Fruit fly (Drosophila melanogaster) whole organism, embryonic: ENCODE data around the gene CG42718.

Experiments used
- Bgb ChIP-seq: fragments of 200-800 bp; sonication (Bioruptor generic); IDR thresholded peaks from 2 replicates; pipeline ENCODE4 v1.3.6; 2022; ENCODE audit warnings: missing biosample characterization, missing genetic modification characterization; ENCODE audit not compliant: partially characterized antibody
- Blimp-1 ChIP-seq: fragments of 200-800 bp; sonication (Bioruptor generic); optimal IDR thresholded peaks from 3 replicates; lab custom pipeline; 2018; ENCODE audit warnings: missing biosample characterization, missing genetic modification characterization, mild to moderate bottlenecking, moderate library complexity, missing genetic modification reagents
- CG10274 ChIP-seq: fragments of 200-800 bp; sonication (Bioruptor generic); optimal IDR thresholded peaks from 3 replicates; lab custom pipeline; 2017; ENCODE audit warnings: missing biosample characterization, mild to moderate bottlenecking, missing genetic modification characterization
- CG12155 ChIP-seq: fragments of 200-800 bp; sonication (Bioruptor generic); optimal IDR thresholded peaks from 3 replicates; lab custom pipeline; 2016; ENCODE audit warnings: missing biosample characterization, missing genetic modification characterization
- CG12769 ChIP-seq: fragments of 200-800 bp; sonication (Bioruptor generic); optimal IDR thresholded peaks from 2 replicates; lab custom pipeline; 2019; ENCODE audit warnings: missing biosample characterization, mild to moderate bottlenecking, missing genetic modification characterization, moderate library complexity
- CG15514 ChIP-seq: fragments of 200-800 bp; sonication (Bioruptor generic); optimal IDR thresholded peaks from 3 replicates; lab custom pipeline; 2017; ENCODE audit warnings: missing biosample characterization, missing genetic modification characterization, mild to moderate bottlenecking, moderate library complexity, missing genetic modification reagents
- CG15601 ChIP-seq: fragments of 200-800 bp; sonication (Bioruptor generic); optimal IDR thresholded peaks from 3 replicates; lab custom pipeline; 2019; ENCODE audit warnings: missing biosample characterization, mild to moderate bottlenecking, missing genetic modification characterization, moderate library complexity
- CG18262 ChIP-seq: fragments of 200-800 bp; optimal IDR thresholded peaks from 3 replicates; lab custom pipeline; 2019; ENCODE audit warnings: missing biosample characterization, mild to moderate bottlenecking, missing genetic modification characterization, moderate library complexity
- CG2129 ChIP-seq: fragments of 200-800 bp; sonication (Bioruptor generic); IDR thresholded peaks from 2 replicates; pipeline ENCODE4 v1.3.6; 2022; ENCODE audit warnings: missing biosample characterization, missing genetic modification characterization; ENCODE audit not compliant: partially characterized antibody
- CG2678 ChIP-seq: fragments of 200-800 bp; sonication (Bioruptor generic); optimal IDR thresholded peaks from 3 replicates; lab custom pipeline; 2019; ENCODE audit warnings: missing biosample characterization, mild to moderate bottlenecking, missing genetic modification characterization, moderate library complexity
- CG30020 ChIP-seq: fragments of 200-800 bp; optimal IDR thresholded peaks from 2 replicates; lab custom pipeline; 2019; ENCODE audit warnings: missing biosample characterization, mild to moderate bottlenecking, missing genetic modification characterization, moderate library complexity
- CG30403 ChIP-seq: fragments of 200-800 bp; sonication (Bioruptor generic); optimal IDR thresholded peaks from 3 replicates; lab custom pipeline; 2016; ENCODE audit warnings: missing biosample characterization, missing genetic modification characterization
- CG3838 ChIP-seq: fragments of 200-800 bp; sonication (Bioruptor generic); optimal IDR thresholded peaks from 3 replicates; lab custom pipeline; 2016; ENCODE audit warnings: missing biosample characterization, missing genetic modification characterization
- CG5245 ChIP-seq: fragments of 200-800 bp; sonication (Bioruptor generic); optimal IDR thresholded peaks from 3 replicates; lab custom pipeline; 2016; ENCODE audit warnings: missing biosample characterization, missing genetic modification characterization
- CG5953 ChIP-seq: fragments of 200-800 bp; sonication (Bioruptor generic); IDR thresholded peaks from 2 replicates; pipeline ENCODE4 v1.3.6; 2022; ENCODE audit warnings: missing biosample characterization, missing genetic modification characterization
- CG7745 ChIP-seq: fragments of 200-800 bp; sonication (Bioruptor generic); optimal IDR thresholded peaks from 2 replicates; lab custom pipeline; 2018; ENCODE audit warnings: missing biosample characterization, mild to moderate bottlenecking, missing genetic modification characterization, moderate library complexity
- CG8359 ChIP-seq: fragments of 200-800 bp; sonication (Bioruptor generic); optimal IDR thresholded peaks from 2 replicates; lab custom pipeline; 2017; ENCODE audit warnings: missing biosample characterization, mild to moderate bottlenecking, missing genetic modification characterization, borderline replicate concordance
- CG9876 ChIP-seq: fragments of 200-800 bp; sonication (Bioruptor generic); optimal IDR thresholded peaks from 2 replicates; lab custom pipeline; 2016; ENCODE audit warnings: missing biosample characterization, missing genetic modification characterization
- Chrac-16 ChIP-seq: fragments of 200-800 bp; sonication (Bioruptor generic); optimal IDR thresholded peaks from 3 replicates; lab custom pipeline; 2016; ENCODE audit warnings: missing biosample characterization, missing genetic modification characterization
- CkIIα-i1 ChIP-seq: fragments of 200-800 bp; sonication (Bioruptor generic); IDR thresholded peaks from 2 replicates; pipeline ENCODE4 v1.3.6; 2022; ENCODE audit warnings: missing biosample characterization, missing genetic modification characterization
- Dbx ChIP-seq: fragments of 200-800 bp; sonication (Bioruptor generic); IDR thresholded peaks from 3 replicates; pipeline ENCODE4 v1.3.6; 2022; ENCODE audit warnings: missing biosample characterization, missing genetic modification characterization
- Dref ChIP-seq: fragments of 200-800 bp; sonication (Bioruptor generic); IDR thresholded peaks from 2 replicates; pipeline ENCODE4 v1.3.6; 2022; ENCODE audit warnings: missing biosample characterization, missing genetic modification characterization
- E2f2 ChIP-seq: fragments of 200-800 bp; sonication (Bioruptor generic); IDR thresholded peaks from 2 replicates; pipeline ENCODE4 v1.3.6; 2022; ENCODE audit warnings: missing biosample characterization, missing genetic modification characterization
- Fer2 ChIP-seq: fragments of 200-800 bp; sonication (Bioruptor generic); optimal IDR thresholded peaks from 2 replicates; lab custom pipeline; 2018; ENCODE audit warnings: missing biosample characterization, mild to moderate bottlenecking, missing genetic modification characterization, moderate library complexity
- GATAe ChIP-seq: fragments of 200-800 bp; sonication (Bioruptor generic); conservative IDR thresholded peaks from 2 replicates; pipeline ENCODE4 v1.3.6; 2022; ENCODE audit warnings: missing biosample characterization, missing genetic modification characterization
- H15 ChIP-seq: fragments of 200-800 bp; sonication (Bioruptor generic); IDR thresholded peaks from 3 replicates; pipeline ENCODE4 v1.3.6; 2022; ENCODE audit warnings: missing biosample characterization, missing genetic modification characterization
- Lpt ChIP-seq: fragments of >200 bp; optimal IDR thresholded peaks from 2 replicates; lab custom pipeline; 2018; ENCODE audit warnings: missing biosample characterization, missing genetic modification characterization
- Med ChIP-seq: fragments of 200-800 bp; sonication (Bioruptor generic); peaks from one replicate; lab custom pipeline; 2016; ENCODE audit warnings: missing biosample characterization, missing genetic modification characterization, mild to moderate bottlenecking, inconsistent platforms, moderate library complexity
- Nf-YA ChIP-seq: fragments of 200-800 bp; sonication (Bioruptor generic); IDR thresholded peaks from 2 replicates; pipeline ENCODE4 v1.3.6; 2022; ENCODE audit warnings: missing biosample characterization, missing genetic modification characterization
- PHDP ChIP-seq: fragments of 200-800 bp; sonication (Bioruptor generic); optimal IDR thresholded peaks from 3 replicates; lab custom pipeline; 2018; ENCODE audit warnings: missing biosample characterization, mild to moderate bottlenecking, missing genetic modification characterization, moderate library complexity
- Pdp1 ChIP-seq, 2 experiments: fragments of 200-800 bp; sonication (Bioruptor generic); optimal IDR thresholded peaks; 3 replicates each; lab custom pipeline; 2016; ENCODE audit warnings: missing biosample characterization in 2 of 2, missing genetic modification characterization in 2 of 2, mild to moderate bottlenecking in 1 of 2, moderate library complexity in 1 of 2
- Rfx ChIP-seq: fragments of 200-800 bp; sonication (Bioruptor generic); IDR thresholded peaks from 2 replicates; pipeline ENCODE4 v1.3.6; 2022; ENCODE audit warnings: missing biosample characterization, missing genetic modification characterization
- Sox100B ChIP-seq: fragments of 200-800 bp; sonication (Bioruptor generic); optimal IDR thresholded peaks from 3 replicates; lab custom pipeline; 2018; ENCODE audit warnings: missing biosample characterization, mild to moderate bottlenecking, missing genetic modification characterization
- ara ChIP-seq: fragments of 200-800 bp; sonication (Bioruptor generic); IDR thresholded peaks from 2 replicates; pipeline ENCODE4 v1.3.6; 2022; ENCODE audit warnings: missing biosample characterization, missing genetic modification characterization
- ase ChIP-seq: fragments of 200-800 bp; sonication (Bioruptor generic); IDR thresholded peaks from 3 replicates; pipeline ENCODE4 v1.3.6; 2022; ENCODE audit warnings: missing biosample characterization, missing genetic modification characterization
- br ChIP-seq: fragments of >200 bp; optimal IDR thresholded peaks from 2 replicates; lab custom pipeline; 2017
- cato ChIP-seq: fragments of 200-800 bp; sonication (Bioruptor generic); optimal IDR thresholded peaks from 2 replicates; lab custom pipeline; 2016; ENCODE audit warnings: missing biosample characterization, missing genetic modification characterization, borderline replicate concordance
- cg ChIP-seq: fragments of 200-800 bp; sonication (Bioruptor generic); optimal IDR thresholded peaks from 3 replicates; lab custom pipeline; 2019; ENCODE audit warnings: missing biosample characterization, mild to moderate bottlenecking, missing genetic modification characterization, moderate library complexity
- ci ChIP-seq: fragments of 200-800 bp; sonication (Bioruptor generic); IDR thresholded peaks from 3 replicates; pipeline ENCODE4 v1.3.6; 2022; ENCODE audit warnings: missing biosample characterization, missing genetic modification characterization
- dmrt11E ChIP-seq: fragments of 200-800 bp; sonication (Bioruptor generic); optimal IDR thresholded peaks from 3 replicates; lab custom pipeline; 2018; ENCODE audit warnings: missing biosample characterization, mild to moderate bottlenecking, missing genetic modification characterization, moderate library complexity
- ftz-f1 ChIP-seq: fragments of 200-800 bp; sonication (Bioruptor generic); optimal IDR thresholded peaks from 2 replicates; lab custom pipeline; 2016; ENCODE audit warnings: missing biosample characterization, missing genetic modification characterization
- h ChIP-seq: fragments of >200 bp; optimal IDR thresholded peaks from 2 replicates; lab custom pipeline; 2017
- lmd ChIP-seq: fragments of 200-800 bp; sonication (Bioruptor generic); IDR thresholded peaks from 2 replicates; pipeline ENCODE4 v1.3.6; 2022; ENCODE audit warnings: missing biosample characterization, missing genetic modification characterization
- oc ChIP-seq: fragments of 200-800 bp; sonication (Bioruptor generic); optimal IDR thresholded peaks from 2 replicates; lab custom pipeline; 2018; ENCODE audit warnings: missing biosample characterization, mild to moderate bottlenecking, missing genetic modification characterization, moderate library complexity
- onecut ChIP-seq: fragments of 200-800 bp; sonication (Bioruptor generic); IDR thresholded peaks from 2 replicates; pipeline ENCODE4 v1.3.6; 2022; ENCODE audit warnings: missing biosample characterization, missing genetic modification characterization
- pum ChIP-seq: fragments of 200-800 bp; sonication (Bioruptor generic); optimal IDR thresholded peaks from 2 replicates; lab custom pipeline; 2016; ENCODE audit warnings: missing biosample characterization, missing genetic modification characterization
- sd ChIP-seq: fragments of 200-800 bp; sonication (Bioruptor generic); optimal IDR thresholded peaks from 3 replicates; lab custom pipeline; 2018; ENCODE audit warnings: missing biosample characterization, mild to moderate bottlenecking, missing genetic modification characterization, moderate library complexity
- tx ChIP-seq: fragments of 200-800 bp; sonication (Bioruptor generic); optimal IDR thresholded peaks from 2 replicates; lab custom pipeline; 2016; ENCODE audit warnings: missing biosample characterization, missing genetic modification characterization
- vvl ChIP-seq: fragments of 200-800 bp; sonication (Bioruptor generic); IDR thresholded peaks from 2 replicates; pipeline ENCODE4 v1.3.6; 2022; ENCODE audit warnings: missing biosample characterization, missing genetic modification characterization
- zen2 ChIP-seq: fragments of 200-800 bp; sonication (Bioruptor generic); IDR thresholded peaks from 3 replicates; pipeline ENCODE4 v1.3.6; 2022; ENCODE audit warnings: missing biosample characterization, missing genetic modification characterization; ENCODE audit not compliant: partially characterized antibody
- zf30C ChIP-seq: fragments of 200-800 bp; sonication (Bioruptor generic); optimal IDR thresholded peaks from 3 replicates; lab custom pipeline; 2018; ENCODE audit warnings: missing biosample characterization, mild to moderate bottlenecking, missing genetic modification characterization

CG42718 gene

DNA sequence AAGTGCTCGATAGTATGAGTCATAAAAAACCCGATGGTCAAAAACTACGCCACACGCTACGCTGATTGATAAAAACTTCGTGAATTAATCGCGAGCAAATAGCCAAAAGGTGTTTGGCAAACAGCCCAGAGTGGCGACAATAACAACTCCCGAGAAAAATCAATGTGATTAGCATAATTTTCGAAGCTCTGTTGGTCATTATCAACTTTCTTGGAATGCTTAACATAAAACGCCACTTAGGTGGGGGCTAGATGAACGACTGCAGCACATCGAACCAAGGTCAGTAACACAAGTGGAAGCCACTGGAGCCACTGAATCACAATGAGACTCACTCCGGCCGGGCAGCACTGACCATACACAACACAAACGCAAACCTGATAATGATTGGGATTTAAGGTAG is 16.7 kb upstream of the CG42718 start (continued):
- no peak for TF ChIP-seq CG2129 (GFP tag; lab: Robert Waterston, UW)
- TF ChIP-seq CG12769 = peak; percentile 68
- no peak for TF ChIP-seq dmrt11E (tag; lab: Kevin White, UChicago)
- TF ChIP-seq vvl (GFP tag; lab: Robert Waterston, UW) = peak; percentile 83
- TF ChIP-seq Med (GFP tag; lab: Kevin White, UChicago) = peak; percentile 20
- no peak for TF ChIP-seq GATAe (GFP tag; lab: Robert Waterston, UW)
- TF ChIP-seq PHDP (tag; lab: Kevin White, UChicago) = no peak
- TF ChIP-seq CG3838 (GFP tag; lab: Kevin White, UChicago) = no peak
- TF ChIP-seq CG5245 (GFP tag; lab: Kevin White, UChicago) = no peak
- TF ChIP-seq zf30C = no peak
- TF ChIP-seq CG7745 (tag; lab: Kevin White, UChicago) = no peak
- TF ChIP-seq onecut (GFP tag; lab: Robert Waterston, UW) = peak; percentile 61
- TF ChIP-seq CG8359 (GFP tag; lab: Kevin White, UChicago) = no peak
- TF ChIP-seq CG30403 (GFP tag; lab: Kevin White, UChicago) = no peak
- no peak for TF ChIP-seq tx (GFP tag; lab: Kevin White, UChicago)
- no peak for TF ChIP-seq CG10274 (GFP tag; lab: Kevin White, UChicago)
- no peak for TF ChIP-seq Dref (GFP tag; lab: Robert Waterston, UW)
- TF ChIP-seq oc (tag; lab: Kevin White, UChicago) = peak; percentile 47
- peak; percentile 66 for TF ChIP-seq sd (tag; lab: Kevin White, UChicago)
- no peak for TF ChIP-seq H15 (GFP tag; lab: Robert Waterston, UW)
- TF ChIP-seq Blimp-1 = peak; percentile 63

DNA sequence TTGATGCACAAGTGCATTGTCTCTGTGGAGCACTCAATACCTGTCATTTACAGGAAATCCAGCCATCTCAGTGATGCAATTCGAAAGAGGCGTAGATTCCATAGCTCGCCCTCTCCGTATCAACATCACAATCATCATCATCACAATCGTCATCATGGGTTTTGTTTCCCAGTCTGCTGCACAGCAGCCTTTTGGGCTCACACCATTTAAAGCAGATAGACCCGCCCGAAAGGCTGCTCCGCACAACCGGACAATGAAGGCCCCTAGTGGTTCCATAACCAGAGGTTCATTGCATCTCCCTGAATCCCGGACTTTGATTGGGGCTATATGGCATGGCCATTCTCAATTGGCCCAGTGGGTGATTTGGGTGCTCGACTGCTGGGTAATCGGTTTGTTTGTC is 13.8 kb upstream of the CG42718 start:
- TF ChIP-seq Rfx (GFP tag; lab: Robert Waterston, UW) (no peak), CG18262 (no peak), h (lab: Kevin White, UChicago) (no peak), vvl (GFP tag; lab: Robert Waterston, UW) (peak; percentile 24; the same call in 1 of the 2 replicates), CG5953 (GFP tag; lab: Robert Waterston, UW) (no peak), zen2 (0 out of 3 replicates have a peak, but pooled peaks have one; percentile 13), CG12155 (GFP tag; lab: Kevin White, UChicago) (no peak), Nf-YA (no peak), Bgb (GFP tag; lab: Robert Waterston, UW) (peak; percentile 18; the same call in 1 of the 2 replicates), Fer2 (no peak), CkIIα-i1 (GFP tag; lab: Robert Waterston, UW) (no peak), lmd (GFP tag; lab: Robert Waterston, UW) (no peak), ci (GFP tag; lab: Robert Waterston, UW) (peak; percentile 58; the same call in 1 of the 3 replicates), CG15601 (tag; lab: Kevin White, UChicago) (no peak), cato (GFP tag; lab: Kevin White, UChicago) (no peak), br (no peak), Dbx (GFP tag; lab: Robert Waterston, UW) (no peak), CG9876 (GFP tag; lab: Kevin White, UChicago) (no peak), ara (GFP tag; lab: Robert Waterston, UW) (no peak), ftz-f1 (peak; percentile 44), CG12769 (peak; percentile 46), Sox100B (GFP tag; lab: Kevin White, UChicago) (no peak), Med (GFP tag; lab: Kevin White, UChicago) (peak; percentile 75), pum (no peak), Lpt (GFP tag; lab: Kevin White, UChicago) (no peak), Chrac-16 (GFP tag; lab: Kevin White, UChicago) (no peak), E2f2 (peak; percentile 9; the same call in 1 of the 2 replicates), CG30020 (no peak), ase (GFP tag; lab: Robert Waterston, UW) (no peak), Pdp1 (GFP tag; optimal IDR thresholded peaks at IDR 0.05; lab: Kevin White, UChicago) (peak in 1 of 2 experiments; percentile 65), CG2678 (no peak), CG15514 (peak; percentile 96), cg (GFP tag; lab: Kevin White, UChicago) (no peak)
